Worm (Caenorhabditis elegans): Measurements from ENCODE around the gene Y38H6C.23.

- TF ChIP-seq cog-1 (tag; optimal IDR thresholded peaks at IDR 0.05) = no peak
- TF ChIP-seq med-1 (GFP tag; optimal IDR thresholded peaks at IDR 0.05; ENCODE audit: insufficient read depth) = no peak
- TF ChIP-seq ztf-23 (GFP tag; IDR thresholded peaks at IDR 0.05) = no peak
- no peak for TF ChIP-seq ref-1 (GFP tag; conservative IDR thresholded peaks at IDR 0.05)
- TF ChIP-seq flt-1 (GFP tag; IDR thresholded peaks at IDR 0.05) = no peak
Measured at ce11 chrV:20547048-20547447, 9.1 kb downstream of the Y38H6C.23 start, which contains the start of gene Y38H6C.18.

Data from whole organism, midembryonic.